Fruit fly (Drosophila melanogaster): ENCODE measurements around the gene Agpat1.

DNA sequence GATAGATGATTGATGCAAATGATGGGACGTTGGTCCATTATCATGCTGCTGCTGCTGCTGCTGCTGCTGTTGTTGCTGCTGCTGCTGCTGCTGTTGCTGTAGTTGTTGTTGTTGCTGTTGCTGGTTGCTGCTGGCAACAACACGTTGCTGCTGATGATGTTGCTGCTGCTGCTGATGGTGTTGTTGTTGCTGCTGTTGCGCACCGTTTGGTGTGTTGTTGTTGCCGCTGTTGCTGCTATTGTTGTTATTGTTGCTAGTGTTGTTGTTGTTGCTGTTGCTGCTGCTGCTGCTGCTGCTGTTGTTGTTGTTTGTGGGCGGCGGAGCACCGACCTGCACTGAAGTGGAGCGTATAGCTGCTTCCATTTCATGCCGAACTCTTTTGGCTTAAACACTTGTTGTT, 34.0 kb upstream of the Agpat1 start:
- TF ChIP-seq EcR (GFP tag; optimal IDR thresholded peaks at IDR 0.05) (no peak), Dll (optimal IDR thresholded peaks at IDR 0.05) (no peak), usp (GFP tag; optimal IDR thresholded peaks at IDR 0.05) (no peak), psq (optimal IDR thresholded peaks at IDR 0.05) (no peak), CG8478 (optimal IDR thresholded peaks at IDR 0.05) (no peak)
